Fruit fly (Drosophila melanogaster) whole organism, pupa: ENCODE results near the gene Alg1.

Source experiments
- CG10348 ChIP-seq: fragments of 200-800 bp; sonication (Bioruptor generic); IDR thresholded peaks from 2 replicates; pipeline ENCODE4 v1.3.6; 2022; ENCODE audit warnings: missing biosample characterization, missing genetic modification characterization
- CG12605 ChIP-seq: fragments of 200-800 bp; sonication (Bioruptor generic); IDR thresholded peaks from 2 replicates; pipeline ENCODE4 v1.3.6; 2022; ENCODE audit warnings: missing biosample characterization, missing genetic modification characterization
- CG13204 ChIP-seq: fragments of 200-800 bp; sonication (Bioruptor generic); optimal IDR thresholded peaks from 2 replicates; lab custom pipeline; 2018; ENCODE audit warnings: missing biosample characterization, mild to moderate bottlenecking, missing genetic modification characterization, moderate library complexity
- CG14655 ChIP-seq: fragments of 200-800 bp; sonication (Bioruptor generic); optimal IDR thresholded peaks from 3 replicates; lab custom pipeline; 2017; ENCODE audit warnings: mild to moderate bottlenecking, missing biosample characterization, missing genetic modification reagents, missing genetic modification characterization
- CG15710 ChIP-seq: fragments of 200-800 bp; sonication (Bioruptor generic); optimal IDR thresholded peaks from 2 replicates; lab custom pipeline; 2018; ENCODE audit warnings: missing biosample characterization, mild to moderate bottlenecking, missing genetic modification characterization, moderate library complexity
- CG17806 ChIP-seq: fragments of 200-800 bp; sonication (Bioruptor generic); optimal IDR thresholded peaks from 2 replicates; lab custom pipeline; 2018; ENCODE audit warnings: missing biosample characterization, mild to moderate bottlenecking, missing genetic modification characterization, moderate library complexity
- CG32121 ChIP-seq: fragments of 200-800 bp; sonication (Bioruptor generic); IDR thresholded peaks from 2 replicates; pipeline ENCODE4 v1.3.6; 2022; ENCODE audit warnings: missing biosample characterization, missing genetic modification characterization
- CG34367 ChIP-seq: fragments of 200-800 bp; sonication (Bioruptor generic); optimal IDR thresholded peaks from 2 replicates; lab custom pipeline; 2018; ENCODE audit warnings: missing biosample characterization, mild to moderate bottlenecking, missing genetic modification characterization
- CG4496 ChIP-seq: fragments of 200-800 bp; sonication (Bioruptor generic); IDR thresholded peaks from 3 replicates; pipeline ENCODE4 v1.3.6; 2022; ENCODE audit warnings: missing biosample characterization, missing genetic modification characterization
- CG8159 ChIP-seq: fragments of 200-800 bp; sonication (Bioruptor generic); optimal IDR thresholded peaks from 3 replicates; lab custom pipeline; 2018; ENCODE audit warnings: missing biosample characterization, mild to moderate bottlenecking, missing genetic modification characterization, moderate library complexity
- CG8301 ChIP-seq: fragments of 200-800 bp; sonication (Bioruptor generic); optimal IDR thresholded peaks from 2 replicates; lab custom pipeline; 2018; ENCODE audit warnings: missing biosample characterization, mild to moderate bottlenecking, missing genetic modification characterization
- CG9948 ChIP-seq: fragments of 200-800 bp; sonication (Bioruptor generic); optimal IDR thresholded peaks from 2 replicates; lab custom pipeline; 2018; ENCODE audit warnings: missing biosample characterization, mild to moderate bottlenecking, missing genetic modification characterization, moderate library complexity
- D1 ChIP-seq: fragments of 200-800 bp; sonication (Bioruptor generic); optimal IDR thresholded peaks from 2 replicates; lab custom pipeline; 2018; ENCODE audit warnings: missing biosample characterization, mild to moderate bottlenecking, missing genetic modification characterization, moderate library complexity
- EcR ChIP-seq: fragments of 200-800 bp; sonication (Bioruptor generic); optimal IDR thresholded peaks from 3 replicates; lab custom pipeline; 2019; ENCODE audit warnings: missing biosample characterization, missing genetic modification characterization, mild to moderate bottlenecking, moderate library complexity, missing genetic modification reagents
- Ets98B ChIP-seq: fragments of 200-800 bp; sonication (Bioruptor generic); IDR thresholded peaks from 2 replicates; pipeline ENCODE4 v1.3.6; 2022; ENCODE audit warnings: missing biosample characterization, missing genetic modification characterization
- Pif1A ChIP-seq: fragments of 200-800 bp; sonication (Bioruptor generic); optimal IDR thresholded peaks from 3 replicates; lab custom pipeline; 2016; ENCODE audit warnings: missing biosample characterization, missing genetic modification characterization
- Pif1B ChIP-seq: fragments of 200-800 bp; sonication (Bioruptor generic); optimal IDR thresholded peaks from 3 replicates; lab custom pipeline; 2016; ENCODE audit warnings: missing biosample characterization, missing genetic modification characterization
- Snoo ChIP-seq: fragments of 200-800 bp; sonication (Bioruptor generic); optimal IDR thresholded peaks from 3 replicates; lab custom pipeline; 2017; ENCODE audit warnings: missing biosample characterization, mild to moderate bottlenecking, missing genetic modification characterization, inconsistent platforms
- fd96Ca ChIP-seq: fragments of 200-800 bp; sonication (Bioruptor generic); IDR thresholded peaks from 3 replicates; pipeline ENCODE4 v1.3.6; 2022; ENCODE audit warnings: missing biosample characterization, missing genetic modification characterization
- gl ChIP-seq: fragments of 200-800 bp; sonication (Bioruptor generic); optimal IDR thresholded peaks from 2 replicates; lab custom pipeline; 2018; ENCODE audit warnings: missing biosample characterization, mild to moderate bottlenecking, missing genetic modification characterization
- rn ChIP-seq: fragments of 200-800 bp; sonication (Bioruptor generic); IDR thresholded peaks from 2 replicates; pipeline ENCODE4 v1.3.6; 2022; ENCODE audit warnings: missing biosample characterization, missing genetic modification characterization

Gene Alg1

dm6 chr3R:17798211-17798737 is 12.7 kb downstream of the Alg1 start, which contains the start of gene CG7379:
Gene CG7379, minus strand, starts transcription at chr3R:17798304.
- TF ChIP-seq CG8159 (tag; lab: Kevin White, UChicago) (peak; percentile 59), gl (tag; lab: Kevin White, UChicago) (peak; percentile 16), CG15710 (tag; lab: Kevin White, UChicago) (peak; percentile 68), Pif1A (no peak), fd96Ca (GFP tag; lab: Robert Waterston, UW) (peak; percentile 49; the same call in 2 of the 3 replicates), Snoo (tag; lab: Kevin White, UChicago) (peak; percentile 82), D1 (tag; lab: Kevin White, UChicago) (no peak), rn (GFP tag; lab: Robert Waterston, UW) (peak; percentile 47; the same call in 1 of the 2 replicates), CG10348 (GFP tag; lab: Robert Waterston, UW) (no peak), CG12605 (GFP tag; lab: Robert Waterston, UW) (no peak), CG14655 (GFP tag; lab: Kevin White, UChicago) (no peak), Pif1B (peak; percentile 77), EcR (GFP tag; lab: Kevin White, UChicago) (no peak), CG13204 (GFP tag; lab: Kevin White, UChicago) (no peak), CG34367 (tag; lab: Kevin White, UChicago) (peak; percentile 52), Ets98B (GFP tag; lab: Robert Waterston, UW) (peak; percentile 56; the same call in 1 of the 2 replicates), CG8301 (no peak), CG32121 (GFP tag; lab: Robert Waterston, UW) (0 out of 2 replicates have a peak, but pooled peaks have one; percentile 39), CG4496 (GFP tag; lab: Robert Waterston, UW) (peak; percentile 77), CG17806 (peak; percentile 71), CG9948 (tag; lab: Kevin White, UChicago) (peak; percentile 26)

DNA sequence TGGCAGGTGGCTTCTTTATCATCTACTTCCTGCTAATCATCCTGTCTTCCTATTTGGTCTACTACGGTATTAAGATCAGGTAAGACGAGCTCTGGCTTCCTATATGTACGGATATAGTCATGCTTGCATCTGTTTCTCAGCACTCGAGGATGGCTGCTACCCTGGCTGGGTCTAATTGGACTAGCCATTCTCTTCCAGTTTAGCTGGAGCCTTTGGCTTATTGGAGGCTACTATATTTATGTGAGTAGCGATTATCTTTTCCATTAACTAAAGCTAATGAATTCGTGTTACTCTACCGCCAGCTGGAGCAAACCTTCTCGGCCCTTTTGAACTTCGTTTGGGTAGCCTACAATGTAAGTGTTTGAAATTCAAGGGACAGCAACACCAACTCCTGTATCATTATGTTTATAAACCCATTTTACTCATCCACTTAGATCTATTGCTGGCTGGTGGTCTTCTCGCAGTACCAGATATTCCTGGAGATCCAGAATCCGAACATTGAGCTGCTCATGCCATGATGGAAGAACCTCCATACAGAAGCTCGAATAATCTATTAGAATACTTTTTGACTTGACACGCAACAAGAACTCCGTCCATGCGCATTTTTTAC is 15.3 kb downstream of the Alg1 start:
- no peak for TF ChIP-seq CG8301
- no peak for TF ChIP-seq D1 (tag; lab: Kevin White, UChicago)
- no peak for TF ChIP-seq gl (tag; lab: Kevin White, UChicago)
- no peak for TF ChIP-seq Snoo (tag; lab: Kevin White, UChicago)
- TF ChIP-seq CG15710 (tag; lab: Kevin White, UChicago): no peak
- TF ChIP-seq CG8159 (tag; lab: Kevin White, UChicago): no peak
- no peak for TF ChIP-seq Pif1B
- no peak for TF ChIP-seq CG32121 (GFP tag; lab: Robert Waterston, UW)
- TF ChIP-seq CG9948 (tag; lab: Kevin White, UChicago): no peak
- TF ChIP-seq CG10348 (GFP tag; lab: Robert Waterston, UW): no peak
- no peak for TF ChIP-seq CG14655 (GFP tag; lab: Kevin White, UChicago)
- no peak for TF ChIP-seq Ets98B (GFP tag; lab: Robert Waterston, UW)
- no peak for TF ChIP-seq CG17806
- TF ChIP-seq rn (GFP tag; lab: Robert Waterston, UW): no peak
- TF ChIP-seq CG4496 (GFP tag; lab: Robert Waterston, UW): no peak
- TF ChIP-seq fd96Ca (GFP tag; lab: Robert Waterston, UW): no peak
- no peak for TF ChIP-seq EcR (GFP tag; lab: Kevin White, UChicago)
- no peak for TF ChIP-seq CG34367 (tag; lab: Kevin White, UChicago)
- TF ChIP-seq CG13204 (GFP tag; lab: Kevin White, UChicago): no peak

DNA sequence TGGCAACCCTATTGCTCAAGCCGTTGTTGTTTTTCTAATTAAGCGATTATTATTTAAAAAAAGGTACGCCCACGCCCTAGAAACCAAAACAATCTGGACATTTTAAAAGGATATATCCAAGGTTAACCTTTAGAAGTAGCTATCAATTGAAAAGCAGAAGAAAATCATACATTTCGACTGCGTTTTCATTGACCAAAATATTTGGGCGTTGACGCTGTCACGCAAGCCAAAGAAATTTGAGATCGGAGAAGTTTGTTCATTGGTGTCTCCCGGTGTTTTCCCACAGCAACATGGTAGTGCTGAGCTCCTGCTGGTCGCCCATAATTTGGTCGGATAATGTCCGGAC is 15.9 kb downstream of the Alg1 start, which contains the start of gene pasi1:
Gene pasi1 (plus strand): TSS at position 1 of the 346 bp plus-strand sequence.
- TF ChIP-seq CG10348 (GFP tag; lab: Robert Waterston, UW) (no peak), CG9948 (tag; lab: Kevin White, UChicago) (no peak), D1 (tag; lab: Kevin White, UChicago) (no peak), CG8159 (tag; lab: Kevin White, UChicago) (no peak), Pif1B (no peak), Ets98B (GFP tag; lab: Robert Waterston, UW) (no peak), Snoo (tag; lab: Kevin White, UChicago) (no peak), CG8301 (no peak)

dm6 chr3R:17794335-17795074 is 16.4 kb downstream of the Alg1 start, which contains the start of gene CG43102:
Gene CG43102, minus strand, starts transcription at chr3R:17794490.
- TF ChIP-seq CG15710 (tag; lab: Kevin White, UChicago) (peak; percentile 61), CG9948 (tag; lab: Kevin White, UChicago) (peak; percentile 50), CG34367 (tag; lab: Kevin White, UChicago) (peak; percentile 45), CG32121 (GFP tag; lab: Robert Waterston, UW) (peak; percentile 70), rn (GFP tag; lab: Robert Waterston, UW) (peak; percentile 44; the same call in 1 of the 2 replicates), EcR (GFP tag; lab: Kevin White, UChicago) (no peak), CG17806 (peak; percentile 89), Pif1A (peak; percentile 72), Pif1B (peak; percentile 81), fd96Ca (GFP tag; lab: Robert Waterston, UW) (peak; percentile 76), CG12605 (GFP tag; lab: Robert Waterston, UW) (peak; percentile 59), gl (tag; lab: Kevin White, UChicago) (peak; percentile 12), D1 (tag; lab: Kevin White, UChicago) (no peak), Ets98B (GFP tag; lab: Robert Waterston, UW) (peak; percentile 80), CG4496 (GFP tag; lab: Robert Waterston, UW) (peak; percentile 85), CG8159 (tag; lab: Kevin White, UChicago) (peak; percentile 65), CG14655 (GFP tag; lab: Kevin White, UChicago) (peak; percentile 64), CG10348 (GFP tag; lab: Robert Waterston, UW) (no peak), CG13204 (GFP tag; lab: Kevin White, UChicago) (no peak), Snoo (tag; lab: Kevin White, UChicago) (peak; percentile 63), CG8301 (peak; percentile 59)
